Worm (Caenorhabditis elegans): ENCODE data around the gene C15B12.9.

The C15B12.9 gene

DNA sequence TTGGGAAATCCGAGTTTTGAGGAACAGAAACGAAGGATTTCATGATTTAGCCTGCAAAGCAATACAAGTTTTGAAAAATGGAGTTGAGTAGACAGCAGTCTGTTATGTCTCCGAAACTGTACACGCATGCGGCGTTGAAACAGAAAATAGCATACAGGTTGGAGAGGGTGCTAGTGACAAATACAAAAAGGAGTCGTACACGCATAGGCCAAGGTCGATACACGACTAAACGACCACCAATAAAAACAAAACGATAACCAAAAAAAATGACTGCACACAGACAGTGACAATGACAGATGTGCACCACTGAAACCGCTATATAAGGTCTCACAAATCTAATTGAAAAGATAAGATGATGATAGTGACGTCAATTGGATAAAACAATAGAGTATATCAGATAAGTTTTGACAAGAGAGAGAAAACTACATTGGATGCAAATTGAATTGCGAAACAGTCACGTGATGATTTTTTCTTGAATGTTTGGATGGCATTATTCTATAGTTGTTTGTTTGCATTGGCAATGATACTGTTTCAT lies 19.7 kb upstream of the C15B12.9 start, which contains the start of gene fah-1 (continued):
- TF ChIP-seq ets-5 (GFP tag; IDR thresholded peaks at IDR 0.05), result no peak
- TF ChIP-seq hpl-2 (GFP tag; optimal IDR thresholded peaks at IDR 0.05), result no peak
- no peak for TF ChIP-seq irx-1 (tag; optimal IDR thresholded peaks at IDR 0.05)
- TF ChIP-seq skn-1 (tag; optimal IDR thresholded peaks at IDR 0.05), result peak; percentile 1
- no peak for TF ChIP-seq sptf-1 (tag; optimal IDR thresholded peaks at IDR 0.05)
- no peak for TF ChIP-seq lsy-2 (tag; optimal IDR thresholded peaks at IDR 0.05)
- no peak for TF ChIP-seq alr-1 (tag; optimal IDR thresholded peaks at IDR 0.05; ENCODE audit: borderline replicate concordance)
- no peak for TF ChIP-seq fkh-10 (GFP tag; optimal IDR thresholded peaks at IDR 0.05)
- peak in 1 of 2 experiments; percentile 41 for TF ChIP-seq lin-35 (GFP tag; optimal IDR thresholded peaks at IDR 0.05)
- TF ChIP-seq elt-3 (tag; optimal IDR thresholded peaks at IDR 0.05), result peak in 3 of 6 experiments; percentile 71 to 92 (median 82)

DNA sequence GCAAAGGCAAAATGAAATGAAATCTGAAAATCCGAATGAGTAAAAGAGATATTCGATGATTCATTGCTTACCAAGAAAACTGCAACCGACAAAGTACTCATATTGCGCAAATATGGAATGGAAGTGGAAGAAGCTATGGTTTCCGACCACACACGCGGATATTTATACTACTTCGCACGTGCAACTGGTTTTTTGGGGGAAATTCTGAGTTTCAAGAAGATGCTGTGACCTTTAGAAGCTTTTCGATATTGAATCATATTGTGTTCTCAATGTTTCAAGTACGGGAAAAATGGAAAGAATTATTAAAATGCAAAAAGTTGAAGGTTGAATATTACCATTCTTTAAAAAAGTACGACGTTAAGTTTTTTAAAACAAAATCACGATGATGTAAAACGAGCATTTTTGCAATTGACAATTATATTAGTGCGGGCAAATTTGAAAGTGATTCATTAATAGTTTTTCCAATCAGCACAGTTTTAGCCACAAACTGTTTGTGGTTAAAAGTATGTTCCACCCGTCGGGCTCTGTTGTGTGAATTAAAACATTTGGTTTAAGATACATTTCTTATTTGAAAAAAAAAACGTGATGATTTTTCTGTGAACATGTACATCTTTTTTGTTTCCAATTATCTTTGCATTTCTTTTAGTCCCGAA lies 17.6 kb upstream of the C15B12.9 start, which contains the start of the genes grl-6 and K10C2.6:
grl-6 (minus strand) TSS at position 101 of the 653 bp plus-strand sequence.
K10C2.6 (plus strand) TSS at position 603 of the 653 bp plus-strand sequence.
- TF ChIP-seq grh-1 (GFP tag; IDR thresholded peaks at IDR 0.05) (no peak), fos-1 (tag; optimal IDR thresholded peaks at IDR 0.05) (no peak), egl-27 (tag; optimal IDR thresholded peaks at IDR 0.05) (no peak), fkh-10 (GFP tag; optimal IDR thresholded peaks at IDR 0.05) (no peak), hlh-4 (tag; optimal IDR thresholded peaks at IDR 0.05) (no peak), egl-13 (tag; optimal IDR thresholded peaks at IDR 0.05) (no peak), sox-4 (tag; optimal IDR thresholded peaks at IDR 0.05) (no peak), lin-14 (GFP tag; optimal IDR thresholded peaks at IDR 0.05) (no peak), nhr-20 (tag; optimal IDR thresholded peaks at IDR 0.05) (no peak), mab-9 (GFP tag; IDR thresholded peaks at IDR 0.05) (no peak), dpl-1 (GFP tag; optimal IDR thresholded peaks at IDR 0.05) (no peak), C16A3.4 (tag; optimal IDR thresholded peaks at IDR 0.05) (no peak)

- TF ChIP-seq ets-5 (GFP tag; IDR thresholded peaks at IDR 0.05), result no peak
- no peak for TF ChIP-seq grh-1 (GFP tag; IDR thresholded peaks at IDR 0.05)
- TF ChIP-seq unc-86 (tag; optimal IDR thresholded peaks at IDR 0.05), result no peak
- no peak for TF ChIP-seq hlh-17 (GFP tag; optimal IDR thresholded peaks at IDR 0.05; ENCODE audit: borderline replicate concordance)
- TF ChIP-seq nhr-11 (tag; optimal IDR thresholded peaks at IDR 0.05), result no peak
- TF ChIP-seq tlp-1 (tag; optimal IDR thresholded peaks at IDR 0.05), result no peak
- no peak for TF ChIP-seq dsc-1 (tag; optimal IDR thresholded peaks at IDR 0.05)
- no peak for TF ChIP-seq blmp-1 (tag; optimal IDR thresholded peaks at IDR 0.05)
- no peak for TF ChIP-seq lsy-2 (tag; optimal IDR thresholded peaks at IDR 0.05)
- TF ChIP-seq F16B12.6 (tag; optimal IDR thresholded peaks at IDR 0.05), result no peak
- TF ChIP-seq pax-3 (tag; optimal IDR thresholded peaks at IDR 0.05), result no peak
- TF ChIP-seq nhr-85 (tag), result no peak
- no peak for TF ChIP-seq swsn-7 (tag; optimal IDR thresholded peaks at IDR 0.05)
- no peak for TF ChIP-seq vab-15 (tag; optimal IDR thresholded peaks at IDR 0.05)
- no peak for TF ChIP-seq tbx-2 (tag; optimal IDR thresholded peaks at IDR 0.05)
- TF ChIP-seq C34B4.2 (tag; optimal IDR thresholded peaks at IDR 0.05), result no peak
- no peak for TF ChIP-seq mef-2 (tag; optimal IDR thresholded peaks at IDR 0.05)
- TF ChIP-seq hpl-2 (GFP tag; optimal IDR thresholded peaks at IDR 0.05), result no peak
These were observed 13.4 kb upstream of the C15B12.9 start, which contains the start of gene nas-33 for ce11 chrX:6455157-6455556. Gene nas-33, minus strand, starts transcription at chrX:6455257.

DNA sequence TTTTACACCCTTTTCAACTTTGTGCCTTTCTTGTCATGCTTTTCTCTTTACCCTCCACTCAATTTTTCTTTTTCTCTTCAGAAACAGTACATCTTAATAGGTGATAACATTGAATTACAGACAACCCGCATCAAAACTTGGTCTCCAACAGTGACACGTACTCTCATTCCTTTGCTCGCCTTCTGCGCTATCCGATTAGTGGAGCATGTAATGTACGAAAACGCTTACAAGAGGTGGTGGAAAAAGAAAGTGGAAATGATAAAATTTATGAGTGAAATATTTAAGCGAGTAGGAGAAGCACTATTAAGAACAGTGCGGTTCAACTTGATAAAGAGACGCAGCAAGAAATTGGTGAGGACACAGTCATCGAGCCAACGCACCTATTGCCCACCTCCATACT lies 12.0 kb upstream of the C15B12.9 start, which contains the start of gene pept-1:
pept-1 (plus strand) TSS at position 306 of the 400 bp plus-strand sequence.
- TF ChIP-seq mab-9 (GFP tag; IDR thresholded peaks at IDR 0.05) (no peak), hpl-2 (GFP tag; optimal IDR thresholded peaks at IDR 0.05) (no peak), ceh-88 (GFP tag; IDR thresholded peaks at IDR 0.05) (no peak), ama-1 (optimal IDR thresholded peaks at IDR 0.05) (no peak), hlh-17 (GFP tag; optimal IDR thresholded peaks at IDR 0.05; ENCODE audit: borderline replicate concordance) (no peak), efl-1 (optimal IDR thresholded peaks at IDR 0.05) (no peak), efl-1 (GFP tag; optimal IDR thresholded peaks at IDR 0.05 in 1 of 2) (no peak), unc-86 (tag; optimal IDR thresholded peaks at IDR 0.05) (no peak), nhr-12 (tag; optimal IDR thresholded peaks at IDR 0.05) (no peak), ceh-90 (tag; optimal IDR thresholded peaks at IDR 0.05) (no peak), nhr-71 (tag; optimal IDR thresholded peaks at IDR 0.05) (peak; percentile 12), sptf-1 (tag; optimal IDR thresholded peaks at IDR 0.05) (no peak), ceh-82 (tag; optimal IDR thresholded peaks at IDR 0.05) (no peak), fkh-10 (GFP tag; optimal IDR thresholded peaks at IDR 0.05) (no peak), swsn-7 (tag; optimal IDR thresholded peaks at IDR 0.05) (no peak), elt-2 (tag; optimal IDR thresholded peaks at IDR 0.05) (peak; percentile 96), ceh-8 (GFP tag; optimal IDR thresholded peaks at IDR 0.05) (no peak), aly-2 (tag; optimal IDR thresholded peaks at IDR 0.05) (no peak), pqm-1 (tag; optimal IDR thresholded peaks at IDR 0.05) (peak; percentile 60), lin-14 (GFP tag; optimal IDR thresholded peaks at IDR 0.05) (peak; percentile 26)
